Worm (Caenorhabditis elegans) whole organism, L4 larva: ENCODE measurements around the gene C25E10.12.
"Not testable (repeated sequence)": the region's sequence is repeated elsewhere in the genome, so short reads cannot be mapped to it uniquely, and the experiment has no call there.

ENCODE experiments used
- T26A8.4 ChIP-seq: fragments of 200-800 bp; sonication (Bioruptor generic); IDR thresholded peaks from 2 replicates; pipeline ENCODE4 v1.3.6; 2022; ENCODE audit warnings: missing genetic modification characterization, missing compliant biosample characterization
- Y5F2A.4 ChIP-seq: fragments of 200-800 bp; sonication (Bioruptor generic); optimal IDR thresholded peaks from 2 replicates; lab custom pipeline; 2018; ENCODE audit warnings: mild to moderate bottlenecking, missing genetic modification characterization, missing compliant biosample characterization
- Y75B8A.6 ChIP-seq: fragments of 200-800 bp; sonication (Bioruptor generic); IDR thresholded peaks from 2 replicates; pipeline ENCODE4 v1.3.6; 2022; ENCODE audit warnings: missing genetic modification reagents, missing genetic modification characterization, missing compliant biosample characterization
- ceh-20 ChIP-seq: fragments of 200-800 bp; sonication (Bioruptor generic); IDR thresholded peaks from 2 replicates; pipeline ENCODE4 v1.3.6; 2022; ENCODE audit warnings: missing genetic modification reagents, missing genetic modification characterization, missing compliant biosample characterization
- ceh-32 ChIP-seq: sonication (generic microtip); optimal IDR thresholded peaks from 2 replicates; lab custom pipeline; 2016; ENCODE audit warnings: mild to moderate bottlenecking, missing genetic modification characterization, missing compliant biosample characterization; ENCODE audit not compliant: poor library complexity
- ceh-44 ChIP-seq: fragments of 200-800 bp; sonication (Bioruptor generic); IDR thresholded peaks from 2 replicates; pipeline ENCODE4 v1.3.6; 2022; ENCODE audit warnings: missing genetic modification reagents, missing genetic modification characterization, missing compliant biosample characterization
- cey-2 ChIP-seq: sonication (generic microtip); optimal IDR thresholded peaks from 3 replicates; lab custom pipeline; 2017; ENCODE audit warnings: missing genetic modification characterization, mild to moderate bottlenecking, missing compliant biosample characterization, antibody characterized with exemption, borderline replicate concordance; ENCODE audit not compliant: insufficient read depth
- ctbp-1 ChIP-seq: fragments of 200-800 bp; sonication (Bioruptor generic); IDR thresholded peaks from 2 replicates; pipeline ENCODE4 v1.3.6; 2022; ENCODE audit warnings: missing genetic modification reagents, missing genetic modification characterization, missing compliant biosample characterization
- daf-16 ChIP-seq, 3 experiments: sonication (generic microtip); optimal IDR thresholded peaks; 2 replicates each; lab custom pipeline; 2016 to 2017; ENCODE audit warnings: missing genetic modification characterization in 3 of 3, missing genetic modification reagents in 3 of 3, mild to moderate bottlenecking in 2 of 3, missing compliant biosample characterization in 2 of 3, missing biosample characterization in 1 of 3, moderate library complexity in 1 of 3
- daf-19 ChIP-seq: fragments of 200-800 bp; sonication (Bioruptor generic); conservative IDR thresholded peaks from 2 replicates; pipeline ENCODE4 v1.3.6; 2022; ENCODE audit warnings: missing genetic modification characterization, missing compliant biosample characterization
- dmd-6 ChIP-seq: fragments of 200-800 bp; sonication (Bioruptor generic); IDR thresholded peaks from 2 replicates; pipeline ENCODE4 v1.3.6; 2022; ENCODE audit warnings: missing genetic modification reagents, missing genetic modification characterization, missing compliant biosample characterization
- egl-43 ChIP-seq: fragments of 200-800 bp; sonication (Bioruptor generic); IDR thresholded peaks from 2 replicates; pipeline ENCODE4 v1.3.6; 2022; ENCODE audit warnings: missing genetic modification reagents, missing genetic modification characterization, missing compliant biosample characterization
- fkh-10 ChIP-seq: fragments of 150-350 bp; optimal IDR thresholded peaks from 2 replicates; lab custom pipeline; 2014; ENCODE audit warnings: missing biosample characterization, missing genetic modification reagents, missing genetic modification characterization
- hif-1 ChIP-seq, 2 experiments: sonication (generic microtip); optimal IDR thresholded peaks; 2 replicates each; lab custom pipeline; 2016 to 2017; ENCODE audit warnings: missing compliant biosample characterization in 2 of 2, missing genetic modification characterization in 2 of 2, missing genetic modification reagents in 2 of 2, missing genotype in 2 of 2, mild to moderate bottlenecking in 1 of 2
- hlh-11 ChIP-seq: fragments of 200-800 bp; sonication (Bioruptor generic); optimal IDR thresholded peaks from 2 replicates; lab custom pipeline; 2018; ENCODE audit warnings: mild to moderate bottlenecking, missing genetic modification characterization, missing compliant biosample characterization
- hlh-30 ChIP-seq: sonication (generic microtip); optimal IDR thresholded peaks from 2 replicates; lab custom pipeline; 2017; ENCODE audit warnings: antibody characterized with exemption, mild to moderate bottlenecking, missing genetic modification characterization, missing compliant biosample characterization; ENCODE audit not compliant: insufficient read depth
- jun-1 ChIP-seq: fragments of 150-350 bp; optimal IDR thresholded peaks from 2 replicates; lab custom pipeline; 2014; ENCODE audit warnings: missing biosample characterization, missing genetic modification reagents, missing genetic modification characterization
- lim-7 ChIP-seq: fragments of 200-800 bp; sonication (Bioruptor generic); IDR thresholded peaks from 2 replicates; pipeline ENCODE4 v1.3.6; 2022; ENCODE audit warnings: missing genetic modification characterization, missing compliant biosample characterization
- lin-1 ChIP-seq: fragments of 200-800 bp; sonication (Bioruptor generic); IDR thresholded peaks from 2 replicates; pipeline ENCODE4 v1.3.6; 2022; ENCODE audit warnings: missing genetic modification reagents, missing genetic modification characterization, missing compliant biosample characterization
- lin-38 ChIP-seq: fragments of 200-800 bp; sonication (Bioruptor generic); IDR thresholded peaks from 2 replicates; pipeline ENCODE4 v1.3.6; 2022; ENCODE audit warnings: missing genetic modification reagents, missing genetic modification characterization, missing compliant biosample characterization
- madf-5 ChIP-seq, 2 experiments: fragments of 200-800 bp; sonication (Bioruptor generic); IDR thresholded peaks; 2 replicates each; pipeline ENCODE4 v1.3.6; 2022; ENCODE audit warnings: missing compliant biosample characterization in 2 of 2, missing genetic modification characterization in 2 of 2
- mdt-29 ChIP-seq: fragments of 200-800 bp; sonication (Bioruptor generic); IDR thresholded peaks from 2 replicates; pipeline ENCODE4 v1.3.6; 2022; ENCODE audit warnings: missing genetic modification reagents, missing genetic modification characterization, missing compliant biosample characterization
- mep-1 ChIP-seq: fragments of 150-350 bp; sonication (generic microtip); optimal IDR thresholded peaks from 3 replicates; lab custom pipeline; 2014; ENCODE audit warnings: missing biosample characterization, missing genetic modification characterization
- mes-2 ChIP-seq: sonication (generic microtip); optimal IDR thresholded peaks from 2 replicates; lab custom pipeline; 2016; ENCODE audit warnings: missing genotype, mild to moderate bottlenecking, missing genetic modification characterization, missing compliant biosample characterization; ENCODE audit not compliant: poor library complexity, severe bottlenecking
- mxl-2 ChIP-seq: fragments of 200-800 bp; sonication (Bioruptor generic); conservative IDR thresholded peaks from 2 replicates; pipeline ENCODE4 v1.3.6; 2022; ENCODE audit warnings: missing genetic modification reagents, missing genetic modification characterization, missing compliant biosample characterization
- nhr-41 ChIP-seq: fragments of 200-800 bp; sonication (Bioruptor generic); IDR thresholded peaks from 2 replicates; pipeline ENCODE4 v1.3.6; 2022; ENCODE audit warnings: missing genetic modification reagents, missing genetic modification characterization, missing compliant biosample characterization
- nhr-6 ChIP-seq: fragments of 150-350 bp; optimal IDR thresholded peaks from 2 replicates; lab custom pipeline; 2014; ENCODE audit warnings: missing biosample characterization, missing genetic modification characterization
- pha-4 ChIP-seq, 2 experiments: fragments of 150-350 bp in 1 of 2; fragments of 200-800 bp in 1 of 2; sonication (Bioruptor generic) in 1 of 2; IDR thresholded peaks in 1 of 2; optimal IDR thresholded peaks in 1 of 2; 2 replicates each; pipeline versions ENCODE4 v1.3.6 to Lab custom; 2014 to 2022; ENCODE audit warnings: missing genetic modification characterization in 2 of 2, missing genetic modification reagents in 2 of 2, missing biosample characterization in 1 of 2, missing compliant biosample characterization in 1 of 2
- pqm-1 ChIP-seq: sonication (generic microtip); optimal IDR thresholded peaks from 2 replicates; lab custom pipeline; 2017; ENCODE audit warnings: missing biosample characterization, missing genetic modification characterization
- rbr-2 ChIP-seq: sonication (generic microtip); optimal IDR thresholded peaks from 2 replicates; lab custom pipeline; 2016; ENCODE audit warnings: missing genotype, missing genetic modification characterization, missing compliant biosample characterization
- sdz-12 ChIP-seq: fragments of 200-800 bp; sonication (Bioruptor generic); optimal IDR thresholded peaks from 2 replicates; lab custom pipeline; 2018; ENCODE audit warnings: mild to moderate bottlenecking, missing genetic modification characterization, missing compliant biosample characterization
- set-16 ChIP-seq: fragments of 200-800 bp; sonication (Bioruptor generic); IDR thresholded peaks from 2 replicates; pipeline ENCODE4 v1.3.6; 2022; ENCODE audit warnings: missing genetic modification reagents, missing genetic modification characterization, missing compliant biosample characterization
- snpc-1.2 ChIP-seq: fragments of 200-800 bp; sonication (Bioruptor generic); IDR thresholded peaks from 2 replicates; pipeline ENCODE4 v1.3.6; 2022; ENCODE audit warnings: missing genetic modification reagents, missing genetic modification characterization, missing compliant biosample characterization
- tra-1 ChIP-seq: fragments of 200-800 bp; sonication (Bioruptor generic); IDR thresholded peaks from 2 replicates; pipeline ENCODE4 v1.3.6; 2022; ENCODE audit warnings: missing genetic modification reagents, missing genetic modification characterization, missing compliant biosample characterization
- unc-62 ChIP-seq, 3 experiments: fragments of 150-350 bp in 1 of 3; sonication (generic microtip); optimal IDR thresholded peaks in 2 of 3; peaks in 1 of 3; 1 replicate in 1 of 3; 2 replicates in 2 of 3; lab custom pipeline; 2014 to 2017; ENCODE audit warnings: missing biosample characterization in 3 of 3, missing genetic modification characterization in 3 of 3, missing genetic modification reagents in 3 of 3, missing genotype in 1 of 3
- vab-7 ChIP-seq: fragments of 200-800 bp; sonication (Bioruptor generic); IDR thresholded peaks from 2 replicates; pipeline ENCODE4 v1.3.6; 2022; ENCODE audit warnings: missing genetic modification reagents, missing genetic modification characterization, missing compliant biosample characterization
- zfp-3 ChIP-seq: fragments of 200-800 bp; sonication (Bioruptor generic); conservative IDR thresholded peaks from 2 replicates; pipeline ENCODE4 v1.3.6; 2022; ENCODE audit warnings: missing genetic modification reagents, missing genetic modification characterization, missing compliant biosample characterization
- ztf-7 ChIP-seq: fragments of 150-350 bp; optimal IDR thresholded peaks from 2 replicates; lab custom pipeline; 2014; ENCODE audit warnings: missing biosample characterization, missing genetic modification characterization

C25E10.12 gene

DNA sequence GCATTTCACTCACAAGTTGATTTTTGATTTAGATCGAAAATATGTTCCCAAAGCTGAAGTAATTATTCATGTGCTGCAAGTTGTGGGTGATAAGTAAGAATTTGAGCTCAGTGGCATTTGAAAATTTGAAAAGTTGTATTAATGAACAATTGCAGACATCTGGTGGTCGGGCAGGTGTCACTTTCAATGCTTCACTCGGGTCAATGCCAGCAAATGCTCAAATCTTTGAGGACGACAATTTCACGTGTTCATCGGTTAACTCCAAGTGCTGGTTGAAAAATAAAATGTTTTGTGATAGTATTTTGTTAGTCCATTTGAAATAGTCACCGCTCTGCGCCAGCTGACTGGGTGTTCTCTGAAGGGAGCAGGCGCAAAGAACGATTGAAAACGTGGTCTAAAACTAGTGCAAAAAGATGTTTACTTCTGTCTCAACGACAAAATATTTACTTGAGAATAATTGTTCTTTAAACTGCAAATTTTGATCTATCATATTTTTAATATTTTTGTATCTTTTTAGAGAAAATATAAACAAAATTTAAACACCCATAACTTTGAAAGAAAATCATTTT, 31.9 kb upstream of the C25E10.12 start (continued):
- TF ChIP-seq mxl-2 (GFP tag; lab: Robert Waterston, UW) = peak; percentile 54; the same call in 1 of the 2 replicates
- TF ChIP-seq Y5F2A.4 (GFP tag; lab: Kevin White, UChicago) = no peak
- TF ChIP-seq rbr-2 (tag; lab: Kevin White, UChicago) = no peak

ce11 chrV:9092209-9092608, 30.0 kb upstream of the C25E10.12 start, which contains the start of gene T27E4.1:
TSS of gene T27E4.1 (plus strand) at chrV:9092345.
- TF ChIP-seq mep-1 (tag; lab: Kevin White, UChicago) (peak; percentile 12), ceh-20 (0 out of 2 replicates have a peak, but pooled peaks have one; percentile 21), fkh-10 (peak; percentile 30), jun-1 (tag; lab: Kevin White, UChicago) (no peak), daf-16 (GFP tag; optimal IDR thresholded peaks at IDR 0.05; lab: Kevin White, UChicago) (no peak), daf-16 (tag; optimal IDR thresholded peaks at IDR 0.05; lab: Kevin White, UChicago) (no peak), hlh-30 (tag; lab: Kevin White, UChicago) (peak; percentile 31)

DNA sequence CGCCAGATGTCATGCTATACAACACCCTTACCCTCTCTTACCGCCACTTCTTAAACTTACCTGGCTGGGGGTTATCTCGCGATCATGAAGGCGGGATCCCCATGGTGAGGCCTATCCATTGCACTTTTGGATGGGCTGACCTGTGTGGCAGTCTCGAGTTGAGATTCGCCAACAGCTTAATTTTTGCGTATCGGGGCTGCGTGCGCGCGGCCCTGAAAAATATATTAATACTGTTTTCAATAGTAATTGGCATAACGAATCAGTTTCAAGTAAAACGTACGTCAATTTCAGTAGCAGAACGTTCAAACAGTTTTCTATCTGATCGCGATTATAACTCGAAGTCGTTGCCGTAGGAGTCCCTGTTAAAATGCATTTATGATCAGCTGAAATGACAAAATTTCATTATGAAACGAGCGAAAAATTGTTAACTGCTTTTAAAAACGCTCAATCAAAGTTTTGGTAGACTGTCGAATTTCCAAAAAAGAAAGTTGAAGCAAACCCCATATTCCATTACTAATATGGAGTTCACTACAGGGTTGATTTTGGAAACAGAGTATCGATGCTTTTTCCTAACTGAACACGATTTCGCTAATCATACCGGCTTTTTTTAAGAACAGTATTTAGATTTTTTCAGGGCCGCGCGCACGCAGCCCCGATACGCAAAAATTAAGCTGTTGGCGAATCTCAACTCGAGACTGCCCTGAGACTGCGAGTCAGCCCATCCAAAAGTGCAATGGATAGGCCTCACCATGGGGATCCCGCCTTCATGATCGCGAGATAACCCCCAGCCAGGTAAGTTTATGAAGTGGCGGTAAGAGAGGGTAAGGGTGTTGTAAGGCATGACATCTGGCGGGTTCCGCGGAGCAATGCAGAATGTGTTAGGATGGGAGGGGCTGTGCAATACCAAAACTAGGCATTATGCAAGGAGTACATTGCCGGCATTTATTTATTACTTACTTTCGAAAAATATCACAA, 28.9 kb upstream of the C25E10.12 start:
- TF ChIP-seq lin-38 (GFP tag; lab: Robert Waterston, UW) = 0 out of 2 replicates have a peak, but pooled peaks have one; percentile 16
- TF ChIP-seq mes-2 (tag; lab: Kevin White, UChicago) = peak; percentile 15
- peak; percentile 11; the same call in 1 of the 2 replicates for TF ChIP-seq mdt-29
- 0 out of 2 replicates have a peak, but pooled peaks have one; percentile 51 for TF ChIP-seq daf-19 (GFP tag; lab: Robert Waterston, UW)
- peak; percentile 66 for TF ChIP-seq snpc-1.2 (GFP tag; lab: Robert Waterston, UW)
- peak in 1 of 2 experiments; percentile 49 for TF ChIP-seq unc-62 (GFP tag; optimal IDR thresholded peaks at IDR 0.05 in 1 of 2; lab: Kevin White, UChicago)
- not testable (repeated sequence) for TF ChIP-seq unc-62 (tag; optimal IDR thresholded peaks at IDR 0.05; lab: Kevin White, UChicago)
- TF ChIP-seq tra-1 (GFP tag; lab: Robert Waterston, UW) = 0 out of 2 replicates have a peak, but pooled peaks have one; percentile 11
- TF ChIP-seq lim-7 = peak; percentile 33; the same call in 1 of the 2 replicates
- TF ChIP-seq set-16 = peak; percentile 30
- peak; percentile 64; the same call in 1 of the 2 replicates for TF ChIP-seq egl-43
- peak; percentile 31; the same call in 1 of the 2 replicates for TF ChIP-seq ctbp-1
- TF ChIP-seq zfp-3 (GFP tag; lab: Robert Waterston, UW) = peak; percentile 82
- TF ChIP-seq ceh-44 (GFP tag; lab: Robert Waterston, UW) = 0 out of 2 replicates have a peak, but pooled peaks have one; percentile 4

- TF ChIP-seq pqm-1 (tag; lab: Kevin White, UChicago) = no peak
- TF ChIP-seq cey-2 = no peak
- TF ChIP-seq lin-38 (GFP tag; lab: Robert Waterston, UW) = peak; percentile 42
- TF ChIP-seq dmd-6 (GFP tag; lab: Robert Waterston, UW) = peak; percentile 60
- TF ChIP-seq nhr-6 (tag; lab: Kevin White, UChicago) = no peak
- TF ChIP-seq madf-5 (GFP tag; IDR thresholded peaks at IDR 0.05; lab: Robert Waterston, UW) = 0 out of 4 replicates have a peak, but pooled peaks of 1 of the 2 experiments have one; percentile 35
- peak; percentile 64 for TF ChIP-seq Y75B8A.6 (GFP tag; lab: Robert Waterston, UW)
- no peak for TF ChIP-seq ztf-7 (tag; lab: Kevin White, UChicago)
- TF ChIP-seq lin-1 (GFP tag; lab: Robert Waterston, UW) = peak; percentile 36; the same call in 1 of the 2 replicates
- peak; percentile 46; the same call in 1 of the 2 replicates for TF ChIP-seq vab-7 (GFP tag; lab: Robert Waterston, UW)
- TF ChIP-seq ceh-32 (tag; lab: Kevin White, UChicago) = no peak
- TF ChIP-seq sdz-12 (GFP tag; lab: Kevin White, UChicago) = peak; percentile 36
- peak; percentile 63 for TF ChIP-seq nhr-41
- peak; percentile 76; the same call in 1 of the 2 replicates for TF ChIP-seq T26A8.4 (GFP tag; lab: Robert Waterston, UW)
- peak; percentile 85; the same call in 1 of the 2 replicates for TF ChIP-seq daf-19 (GFP tag; lab: Robert Waterston, UW)
- TF ChIP-seq pha-4 (GFP tag; IDR thresholded peaks at IDR 0.05; lab: Robert Waterston, UW) = peak; percentile 71
- TF ChIP-seq pha-4 (tag; optimal IDR thresholded peaks at IDR 0.05; lab: Kevin White, UChicago) = no peak
- TF ChIP-seq hlh-11 (tag; lab: Kevin White, UChicago) = peak; percentile 12
- TF ChIP-seq egl-43 = peak; percentile 56; the same call in 1 of the 2 replicates
- TF ChIP-seq hif-1 (tag; optimal IDR thresholded peaks at IDR 0.05; lab: Kevin White, UChicago) = no peak
Measured at ce11 chrV:9088758-9089157, 26.5 kb upstream of the C25E10.12 start.
